Fruit fly (Drosophila melanogaster): Measurements from ENCODE around the gene CG10877.

CG10877 gene

dm6 chr3R:20593463-20593838, 29.6 kb upstream of the CG10877 start:
- TF ChIP-seq CG32121 (GFP tag; IDR thresholded peaks at IDR 0.05) (no peak), fd96Ca (GFP tag; IDR thresholded peaks at IDR 0.05) (0 out of 3 replicates have a peak, but pooled peaks have one; percentile 27)

dm6 chr3R:20592517-20593462, 28.9 kb upstream of the CG10877 start, which contains the start of the genes Pus1 and bon:
Gene Pus1 (minus strand): TSS chr3R:20592671.
Gene bon (plus strand): TSS chr3R:20593139.
- no peak for TF ChIP-seq CG8159 (tag; optimal IDR thresholded peaks at IDR 0.05)
- no peak for TF ChIP-seq CG17806 (tag; optimal IDR thresholded peaks at IDR 0.05)
- peak; percentile 2 for TF ChIP-seq EcR (GFP tag; optimal IDR thresholded peaks at IDR 0.05)
- TF ChIP-seq CG4496 (GFP tag; IDR thresholded peaks at IDR 0.05) = peak; percentile 20; the same call in 1 of the 3 replicates

- TF ChIP-seq rn (GFP tag; IDR thresholded peaks at IDR 0.05) = no peak
- peak; percentile 6 for TF ChIP-seq Pif1A (GFP tag; optimal IDR thresholded peaks at IDR 0.05)
- TF ChIP-seq Pif1B (GFP tag; optimal IDR thresholded peaks at IDR 0.05) = no peak
- TF ChIP-seq EcR (GFP tag; optimal IDR thresholded peaks at IDR 0.05) = no peak
- TF ChIP-seq gl (tag; optimal IDR thresholded peaks at IDR 0.05) = no peak
- peak; percentile 39 for TF ChIP-seq CG15710 (tag; optimal IDR thresholded peaks at IDR 0.05)
- TF ChIP-seq CG17806 (tag; optimal IDR thresholded peaks at IDR 0.05) = peak; percentile 54
- no peak for TF ChIP-seq CG34367 (tag; optimal IDR thresholded peaks at IDR 0.05)
- peak; percentile 34 for TF ChIP-seq Ets98B (GFP tag; IDR thresholded peaks at IDR 0.05)
- TF ChIP-seq fd96Ca (GFP tag; IDR thresholded peaks at IDR 0.05) = no peak
- TF ChIP-seq CG13204 (GFP tag; optimal IDR thresholded peaks at IDR 0.05) = no peak
- peak; percentile 41; the same call in 2 of the 3 replicates for TF ChIP-seq CG4496 (GFP tag; IDR thresholded peaks at IDR 0.05)
- TF ChIP-seq CG14655 (GFP tag; optimal IDR thresholded peaks at IDR 0.05) = no peak
- TF ChIP-seq CG10348 (GFP tag; IDR thresholded peaks at IDR 0.05) = no peak
- TF ChIP-seq Snoo (tag; optimal IDR thresholded peaks at IDR 0.05) = no peak
- peak; percentile 24; the same call in 1 of the 2 replicates for TF ChIP-seq CG12605 (GFP tag; IDR thresholded peaks at IDR 0.05)
- no peak for TF ChIP-seq D1 (tag; optimal IDR thresholded peaks at IDR 0.05)
- peak; percentile 10 for TF ChIP-seq CG9948 (tag; optimal IDR thresholded peaks at IDR 0.05)
- no peak for TF ChIP-seq CG8301 (tag; optimal IDR thresholded peaks at IDR 0.05)
- peak; percentile 47 for TF ChIP-seq CG8159 (tag; optimal IDR thresholded peaks at IDR 0.05)
- TF ChIP-seq CG32121 (GFP tag; IDR thresholded peaks at IDR 0.05) = 0 out of 2 replicates have a peak, but pooled peaks have one; percentile 13
These were observed 24.6 kb upstream of the CG10877 start, which contains the start of gene Srp72 for dm6 chr3R:20588480-20588785. Gene Srp72 (plus strand): TSS chr3R:20588711.

dm6 chr3R:20587630-20588479, 24.0 kb upstream of the CG10877 start, which contains the start of gene Septin2:
Gene Septin2 (minus strand): TSS chr3R:20588356.
- TF ChIP-seq CG13204 (GFP tag; optimal IDR thresholded peaks at IDR 0.05) (peak; percentile 57), gl (tag; optimal IDR thresholded peaks at IDR 0.05) (peak; percentile 68), CG14655 (GFP tag; optimal IDR thresholded peaks at IDR 0.05) (peak; percentile 95), Pif1B (GFP tag; optimal IDR thresholded peaks at IDR 0.05) (no peak), CG34367 (tag; optimal IDR thresholded peaks at IDR 0.05) (peak; percentile 80), CG9948 (tag; optimal IDR thresholded peaks at IDR 0.05) (peak; percentile 91), CG10348 (GFP tag; IDR thresholded peaks at IDR 0.05) (peak; percentile 42; the same call in 1 of the 2 replicates), CG12605 (GFP tag; IDR thresholded peaks at IDR 0.05) (peak; percentile 61), CG8301 (tag; optimal IDR thresholded peaks at IDR 0.05) (peak; percentile 95), fd96Ca (GFP tag; IDR thresholded peaks at IDR 0.05) (peak; percentile 84), CG32121 (GFP tag; IDR thresholded peaks at IDR 0.05) (peak; percentile 80), EcR (GFP tag; optimal IDR thresholded peaks at IDR 0.05) (peak; percentile 63), Snoo (tag; optimal IDR thresholded peaks at IDR 0.05) (peak; percentile 91), rn (GFP tag; IDR thresholded peaks at IDR 0.05) (peak; percentile 74), Ets98B (GFP tag; IDR thresholded peaks at IDR 0.05) (peak; percentile 75), CG8159 (tag; optimal IDR thresholded peaks at IDR 0.05) (peak; percentile 94), D1 (tag; optimal IDR thresholded peaks at IDR 0.05) (no peak), Pif1A (GFP tag; optimal IDR thresholded peaks at IDR 0.05) (peak; percentile 53), CG17806 (tag; optimal IDR thresholded peaks at IDR 0.05) (peak; percentile 91), CG4496 (GFP tag; IDR thresholded peaks at IDR 0.05) (peak; percentile 85), CG15710 (tag; optimal IDR thresholded peaks at IDR 0.05) (peak; percentile 87)

- TF ChIP-seq EcR (GFP tag; optimal IDR thresholded peaks at IDR 0.05) (no peak), CG4496 (GFP tag; IDR thresholded peaks at IDR 0.05) (no peak), CG34367 (tag; optimal IDR thresholded peaks at IDR 0.05) (no peak), CG10348 (GFP tag; IDR thresholded peaks at IDR 0.05) (no peak), CG8159 (tag; optimal IDR thresholded peaks at IDR 0.05) (no peak), fd96Ca (GFP tag; IDR thresholded peaks at IDR 0.05) (no peak), CG15710 (tag; optimal IDR thresholded peaks at IDR 0.05) (no peak), CG32121 (GFP tag; IDR thresholded peaks at IDR 0.05) (no peak), CG9948 (tag; optimal IDR thresholded peaks at IDR 0.05) (no peak), CG14655 (GFP tag; optimal IDR thresholded peaks at IDR 0.05) (no peak), Snoo (tag; optimal IDR thresholded peaks at IDR 0.05) (no peak)
These were observed 22.5 kb upstream of the CG10877 start for dm6 chr3R:20586409-20586808.
